Fruit fly (Drosophila melanogaster) whole organism, embryonic: Measurements from ENCODE around the gene CG12310.

ENCODE experiments used
- Antp ChIP-seq: fragments of 200-800 bp; sonication (Bioruptor generic); optimal IDR thresholded peaks from 3 replicates; lab custom pipeline; 2016; ENCODE audit warnings: missing biosample characterization, missing genetic modification characterization
- Atf-2 ChIP-seq: fragments of 200-800 bp; sonication (Bioruptor generic); optimal IDR thresholded peaks from 2 replicates; lab custom pipeline; 2016; ENCODE audit warnings: missing biosample characterization, missing genetic modification characterization
- Awh ChIP-seq: fragments of 200-800 bp; sonication (Bioruptor generic); IDR thresholded peaks from 2 replicates; pipeline ENCODE4, ENCODE4 v1.3.6; 2022; ENCODE audit warnings: missing biosample characterization, missing genetic modification characterization
- CG10462 ChIP-seq: fragments of 200-800 bp; sonication (Bioruptor generic); optimal IDR thresholded peaks from 2 replicates; lab custom pipeline; 2016; ENCODE audit warnings: missing biosample characterization, missing genetic modification characterization
- CG10959 ChIP-seq: fragments of 200-800 bp; sonication (Bioruptor generic); IDR thresholded peaks from 2 replicates; pipeline ENCODE4 v1.3.6; 2022; ENCODE audit warnings: missing biosample characterization, missing genetic modification characterization
- CG11504 ChIP-seq: fragments of 200-800 bp; sonication (Bioruptor generic); optimal IDR thresholded peaks from 3 replicates; lab custom pipeline; 2019; ENCODE audit warnings: missing biosample characterization, mild to moderate bottlenecking, missing genetic modification characterization, moderate library complexity
- CG11695 ChIP-seq: fragments of 200-800 bp; sonication (Bioruptor generic); IDR thresholded peaks from 3 replicates; pipeline ENCODE4 v1.3.6; 2022; ENCODE audit warnings: missing biosample characterization, missing genetic modification characterization
- CG12299 ChIP-seq: fragments of 200-800 bp; sonication (Bioruptor generic); optimal IDR thresholded peaks from 2 replicates; lab custom pipeline; 2018; ENCODE audit warnings: missing biosample characterization, mild to moderate bottlenecking, missing genetic modification characterization
- CG13296 ChIP-seq: fragments of 200-800 bp; sonication (Bioruptor generic); optimal IDR thresholded peaks from 3 replicates; lab custom pipeline; 2018; ENCODE audit warnings: missing biosample characterization, mild to moderate bottlenecking, missing genetic modification characterization
- CG13894 ChIP-seq: fragments of 200-800 bp; sonication (Bioruptor generic); optimal IDR thresholded peaks from 3 replicates; lab custom pipeline; 2018; ENCODE audit warnings: missing biosample characterization, mild to moderate bottlenecking, missing genetic modification characterization, moderate library complexity
- CG1647 ChIP-seq: fragments of 200-800 bp; sonication (Bioruptor generic); optimal IDR thresholded peaks from 3 replicates; lab custom pipeline; 2016; ENCODE audit warnings: missing biosample characterization, missing genetic modification characterization
- CG17385 ChIP-seq: fragments of 200-800 bp; sonication (Bioruptor generic); optimal IDR thresholded peaks from 3 replicates; lab custom pipeline; 2018; ENCODE audit warnings: missing biosample characterization, mild to moderate bottlenecking, missing genetic modification characterization
- CG30403 ChIP-seq: fragments of 200-800 bp; sonication (Bioruptor generic); optimal IDR thresholded peaks from 3 replicates; lab custom pipeline; 2016; ENCODE audit warnings: missing biosample characterization, missing genetic modification characterization
- CG32532 ChIP-seq: fragments of 200-800 bp; sonication (Bioruptor generic); IDR thresholded peaks from 2 replicates; pipeline ENCODE4 v1.3.6; 2022; ENCODE audit warnings: missing biosample characterization, missing genetic modification characterization
- CG32772 ChIP-seq: fragments of 200-800 bp; sonication (Bioruptor generic); IDR thresholded peaks from 2 replicates; pipeline ENCODE4 v1.3.6; 2022; ENCODE audit warnings: missing biosample characterization, missing genetic modification characterization
- CG3838 ChIP-seq: fragments of 200-800 bp; sonication (Bioruptor generic); optimal IDR thresholded peaks from 3 replicates; lab custom pipeline; 2016; ENCODE audit warnings: missing biosample characterization, missing genetic modification characterization
- CG4328 ChIP-seq: fragments of 200-800 bp; sonication (Bioruptor generic); optimal IDR thresholded peaks from 3 replicates; lab custom pipeline; 2017; ENCODE audit warnings: missing biosample characterization, missing genetic modification reagents, missing genetic modification characterization
- CG4820 ChIP-seq: fragments of 200-800 bp; sonication (Bioruptor generic); optimal IDR thresholded peaks from 3 replicates; lab custom pipeline; 2016; ENCODE audit warnings: missing biosample characterization, missing genetic modification characterization
- CG6175 ChIP-seq: fragments of 200-800 bp; sonication (Bioruptor generic); IDR thresholded peaks from 3 replicates; pipeline ENCODE4 v1.3.6; 2022; ENCODE audit warnings: missing biosample characterization, missing genetic modification characterization
- CG8089 ChIP-seq: fragments of 200-800 bp; sonication (Bioruptor generic); optimal IDR thresholded peaks from 3 replicates; lab custom pipeline; 2016; ENCODE audit warnings: missing biosample characterization, missing genetic modification characterization
- CG8359 ChIP-seq: fragments of 200-800 bp; sonication (Bioruptor generic); optimal IDR thresholded peaks from 2 replicates; lab custom pipeline; 2017; ENCODE audit warnings: missing biosample characterization, mild to moderate bottlenecking, missing genetic modification characterization, borderline replicate concordance
- CG9876 ChIP-seq: fragments of 200-800 bp; sonication (Bioruptor generic); optimal IDR thresholded peaks from 2 replicates; lab custom pipeline; 2016; ENCODE audit warnings: missing biosample characterization, missing genetic modification characterization
- CTCF ChIP-seq: fragments of 200-800 bp; sonication (Bioruptor generic); optimal IDR thresholded peaks from 2 replicates; lab custom pipeline; 2017; ENCODE audit warnings: missing biosample characterization, mild to moderate bottlenecking, missing genetic modification characterization, moderate library complexity
- Camta ChIP-seq: fragments of 200-800 bp; sonication (Bioruptor generic); optimal IDR thresholded peaks from 2 replicates; lab custom pipeline; 2016; ENCODE audit warnings: missing biosample characterization, missing genetic modification characterization
- CoRest ChIP-seq: fragments of 200-800 bp; sonication (Bioruptor generic); optimal IDR thresholded peaks from 3 replicates; lab custom pipeline; 2018; ENCODE audit warnings: missing biosample characterization, mild to moderate bottlenecking, missing genetic modification characterization, moderate library complexity
- Deaf1 ChIP-seq: fragments of 200-800 bp; optimal IDR thresholded peaks from 3 replicates; lab custom pipeline; 2019; ENCODE audit warnings: missing biosample characterization, mild to moderate bottlenecking, missing genetic modification characterization, moderate library complexity
- Fer1 ChIP-seq: fragments of 200-800 bp; sonication (Bioruptor generic); optimal IDR thresholded peaks from 2 replicates; lab custom pipeline; 2017; ENCODE audit warnings: missing biosample characterization, mild to moderate bottlenecking, missing genetic modification characterization
- Lpt ChIP-seq: fragments of >200 bp; optimal IDR thresholded peaks from 2 replicates; lab custom pipeline; 2018; ENCODE audit warnings: missing biosample characterization, missing genetic modification characterization
- Nf-YB ChIP-seq: fragments of 200-800 bp; sonication (Bioruptor generic); optimal IDR thresholded peaks from 3 replicates; lab custom pipeline; 2019; ENCODE audit warnings: missing biosample characterization, mild to moderate bottlenecking, missing genetic modification characterization, moderate library complexity
- Nf-YC ChIP-seq: fragments of 200-800 bp; optimal IDR thresholded peaks from 3 replicates; lab custom pipeline; 2019; ENCODE audit warnings: missing biosample characterization, mild to moderate bottlenecking, missing genetic modification characterization, moderate library complexity
- Optix ChIP-seq: fragments of 200-800 bp; sonication (Bioruptor generic); IDR thresholded peaks from 3 replicates; pipeline ENCODE4 v1.3.6; 2022; ENCODE audit warnings: missing biosample characterization, missing genetic modification characterization
- Poxn ChIP-seq: fragments of 200-800 bp; sonication (Bioruptor generic); IDR thresholded peaks from 2 replicates; pipeline ENCODE4 v1.3.6; 2022; ENCODE audit warnings: missing biosample characterization, missing genetic modification characterization
- YL-1 ChIP-seq: fragments of 200-800 bp; sonication (Bioruptor generic); optimal IDR thresholded peaks from 3 replicates; lab custom pipeline; 2017; ENCODE audit warnings: missing biosample characterization, mild to moderate bottlenecking, missing genetic modification characterization
- aop ChIP-seq: fragments of 200-800 bp; sonication (Bioruptor generic); IDR thresholded peaks from 2 replicates; pipeline ENCODE4 v1.3.6; 2022; ENCODE audit warnings: missing biosample characterization, missing genetic modification characterization
- ap ChIP-seq: fragments of 200-800 bp; sonication (Bioruptor generic); IDR thresholded peaks from 2 replicates; pipeline ENCODE4 v1.3.6; 2022; ENCODE audit warnings: missing biosample characterization, missing genetic modification characterization
- caup ChIP-seq: fragments of 200-800 bp; sonication (Bioruptor generic); optimal IDR thresholded peaks from 3 replicates; lab custom pipeline; 2017; ENCODE audit warnings: missing biosample characterization, mild to moderate bottlenecking, missing genetic modification characterization, moderate library complexity; ENCODE audit not compliant: severe bottlenecking
- chn ChIP-seq: fragments of 200-800 bp; sonication (Bioruptor generic); optimal IDR thresholded peaks from 2 replicates; lab custom pipeline; 2016; ENCODE audit warnings: missing biosample characterization, missing genetic modification characterization
- dmrt11E ChIP-seq: fragments of 200-800 bp; sonication (Bioruptor generic); optimal IDR thresholded peaks from 3 replicates; lab custom pipeline; 2018; ENCODE audit warnings: missing biosample characterization, mild to moderate bottlenecking, missing genetic modification characterization, moderate library complexity
- gcm2 ChIP-seq: fragments of 200-800 bp; sonication (Bioruptor generic); optimal IDR thresholded peaks from 2 replicates; lab custom pipeline; 2016; ENCODE audit warnings: missing biosample characterization, missing genetic modification characterization
- grn ChIP-seq: fragments of 200-800 bp; sonication (Bioruptor generic); optimal IDR thresholded peaks from 3 replicates; lab custom pipeline; 2017; ENCODE audit warnings: missing biosample characterization, missing genetic modification characterization
- gsb-n ChIP-seq: fragments of 200-800 bp; sonication (Bioruptor generic); optimal IDR thresholded peaks from 3 replicates; lab custom pipeline; 2018; ENCODE audit warnings: missing biosample characterization, mild to moderate bottlenecking, missing genetic modification characterization
- her ChIP-seq: fragments of 200-800 bp; sonication (Bioruptor generic); optimal IDR thresholded peaks from 2 replicates; lab custom pipeline; 2016; ENCODE audit warnings: missing biosample characterization, missing genetic modification characterization
- hkb ChIP-seq, 2 experiments: fragments of 200-800 bp in 1 of 2; fragments of >200 bp in 1 of 2; sonication (Bioruptor generic) in 1 of 2; IDR thresholded peaks in 1 of 2; optimal IDR thresholded peaks in 1 of 2; 2 replicates each; pipeline versions ENCODE4 v1.3.6 to Lab custom; 2017 to 2022; ENCODE audit warnings: missing biosample characterization in 1 of 2, missing genetic modification characterization in 1 of 2
- inv ChIP-seq: fragments of 200-800 bp; sonication (Bioruptor generic); IDR thresholded peaks from 2 replicates; pipeline ENCODE4 v1.3.6; 2022; ENCODE audit warnings: missing biosample characterization, missing genetic modification characterization; ENCODE audit not compliant: partially characterized antibody
- jing ChIP-seq: fragments of 200-800 bp; sonication (Bioruptor generic); optimal IDR thresholded peaks from 2 replicates; lab custom pipeline; 2018; ENCODE audit warnings: missing biosample characterization, mild to moderate bottlenecking, missing genetic modification characterization
- ken ChIP-seq: fragments of 200-800 bp; sonication (Bioruptor generic); IDR thresholded peaks from 3 replicates; pipeline ENCODE4 v1.3.6; 2022; ENCODE audit warnings: missing biosample characterization, missing genetic modification characterization
- lbe ChIP-seq: fragments of 200-800 bp; sonication (Bioruptor generic); optimal IDR thresholded peaks from 2 replicates; lab custom pipeline; 2016; ENCODE audit warnings: missing biosample characterization, mild to moderate bottlenecking, missing genetic modification characterization
- pita ChIP-seq: fragments of 200-800 bp; sonication (Bioruptor generic); optimal IDR thresholded peaks from 2 replicates; lab custom pipeline; 2017; ENCODE audit warnings: missing biosample characterization, mild to moderate bottlenecking, missing genetic modification characterization
- slp2 ChIP-seq: fragments of 200-800 bp; sonication (Bioruptor generic); optimal IDR thresholded peaks from 2 replicates; lab custom pipeline; 2016; ENCODE audit warnings: missing biosample characterization, missing genetic modification characterization
- tgo ChIP-seq: fragments of 200-800 bp; sonication (Bioruptor generic); IDR thresholded peaks from 3 replicates; pipeline ENCODE4 v1.3.6; 2022; ENCODE audit warnings: missing biosample characterization, missing genetic modification characterization

The CG12310 gene

dm6 chr3L:15013957-15014692, 36.5 kb downstream of the CG12310 start, which contains the start of gene Reck (continued):
- TF ChIP-seq CG10462 (GFP tag; lab: Kevin White, UChicago) (peak; percentile 42), CG11695 (GFP tag; lab: Robert Waterston, UW) (peak; percentile 83), Antp (GFP tag; lab: Kevin White, UChicago) (no peak), grn (peak; percentile 35), CTCF (peak; percentile 59), ap (GFP tag; lab: Robert Waterston, UW) (peak; percentile 64), CG3838 (GFP tag; lab: Kevin White, UChicago) (peak; percentile 39), CG4328 (GFP tag; lab: Kevin White, UChicago) (peak; percentile 72), Nf-YC (peak; percentile 40), CG32772 (GFP tag; lab: Robert Waterston, UW) (peak; percentile 55), CG4820 (GFP tag; lab: Kevin White, UChicago) (peak; percentile 78), Optix (GFP tag; lab: Robert Waterston, UW) (peak; percentile 68; the same call in 2 of the 3 replicates), CoRest (peak; percentile 78), Poxn (GFP tag; lab: Robert Waterston, UW) (no peak), her (GFP tag; lab: Kevin White, UChicago) (no peak), CG30403 (peak; percentile 82), Camta (peak; percentile 31), CG1647 (GFP tag; lab: Kevin White, UChicago) (peak; percentile 25), chn (GFP tag; lab: Kevin White, UChicago) (peak; percentile 38), caup (GFP tag; lab: Kevin White, UChicago) (peak; percentile 83), YL-1 (GFP tag; lab: Kevin White, UChicago) (no peak), CG6175 (GFP tag; lab: Robert Waterston, UW) (peak; percentile 33; the same call in 1 of the 3 replicates), aop (GFP tag; lab: Robert Waterston, UW) (peak; percentile 29; the same call in 1 of the 2 replicates), CG11504 (tag; lab: Kevin White, UChicago) (peak; percentile 87), CG12299 (tag; lab: Kevin White, UChicago) (peak; percentile 58), lbe (GFP tag; lab: Kevin White, UChicago) (peak; percentile 65), Nf-YB (peak; percentile 65), CG10959 (GFP tag; lab: Robert Waterston, UW) (peak; percentile 66), CG17385 (GFP tag; lab: Kevin White, UChicago) (peak; percentile 77), CG9876 (GFP tag; lab: Kevin White, UChicago) (no peak), CG13296 (GFP tag; lab: Kevin White, UChicago) (peak; percentile 82), CG32532 (GFP tag; lab: Robert Waterston, UW) (peak; percentile 80; the same call in 1 of the 2 replicates), ken (GFP tag; lab: Robert Waterston, UW) (peak; percentile 65), Fer1 (peak; percentile 89), tgo (GFP tag; lab: Robert Waterston, UW) (peak; percentile 72), hkb (optimal IDR thresholded peaks at IDR 0.05; lab: Kevin White, UChicago) (no peak), hkb (GFP tag; IDR thresholded peaks at IDR 0.05; lab: Robert Waterston, UW) (peak; percentile 95), Lpt (no peak), dmrt11E (tag; lab: Kevin White, UChicago) (peak; percentile 84), pita (GFP tag; lab: Kevin White, UChicago) (peak; percentile 67), Deaf1 (tag; lab: Kevin White, UChicago) (peak; percentile 59), CG8359 (GFP tag; lab: Kevin White, UChicago) (peak; percentile 78), CG8089 (GFP tag; lab: Kevin White, UChicago) (peak; percentile 44), CG13894 (peak; percentile 25), inv (GFP tag; lab: Robert Waterston, UW) (no peak), Awh (GFP tag; lab: Robert Waterston, UW) (peak; percentile 81), jing (peak; percentile 28), slp2 (peak; percentile 35), gcm2 (GFP tag; lab: Kevin White, UChicago) (peak; percentile 12), Atf-2 (GFP tag; lab: Kevin White, UChicago) (peak; percentile 11), gsb-n (tag; lab: Kevin White, UChicago) (peak; percentile 88)
